Worm (Caenorhabditis elegans) whole organism, midembryonic: ENCODE measurements around the gene stdh-2.

ENCODE experiments used
- cog-1 ChIP-seq: sonication (generic microtip); optimal IDR thresholded peaks from 2 replicates; lab custom pipeline; 2016; ENCODE audit warnings: missing genetic modification characterization, missing compliant biosample characterization
- flt-1 ChIP-seq: fragments of 200-800 bp; sonication (Bioruptor generic); IDR thresholded peaks from 2 replicates; pipeline ENCODE4 v1.3.6; 2022; ENCODE audit warnings: missing genetic modification characterization, missing compliant biosample characterization
- med-1 ChIP-seq: sonication (generic microtip); optimal IDR thresholded peaks from 2 replicates; lab custom pipeline; 2017; ENCODE audit warnings: missing genetic modification characterization, mild to moderate bottlenecking, missing compliant biosample characterization, antibody characterized with exemption, missing genetic modification reagents; ENCODE audit not compliant: insufficient read depth
- tab-1 ChIP-seq: fragments of 200-800 bp; sonication (Bioruptor generic); IDR thresholded peaks from 2 replicates; pipeline ENCODE4 v1.3.6; 2022; ENCODE audit warnings: missing genetic modification characterization, missing compliant biosample characterization
- ztf-23 ChIP-seq: fragments of 200-800 bp; sonication (Bioruptor generic); IDR thresholded peaks from 2 replicates; pipeline ENCODE4 v1.3.6; 2022; ENCODE audit warnings: missing genetic modification reagents, missing genetic modification characterization, missing compliant biosample characterization
- ztf-29 ChIP-seq: fragments of 200-800 bp; sonication (Bioruptor generic); IDR thresholded peaks from 2 replicates; pipeline ENCODE4 v1.3.6; 2022; ENCODE audit warnings: missing genetic modification reagents, missing genetic modification characterization, missing compliant biosample characterization

- TF ChIP-seq ztf-29 (GFP tag; lab: Robert Waterston, UW) (no peak), ztf-23 (GFP tag; lab: Robert Waterston, UW) (no peak), med-1 (GFP tag; lab: Kevin White, UChicago) (no peak), cog-1 (tag; lab: Kevin White, UChicago) (no peak), flt-1 (no peak), tab-1 (no peak)
Measured at ce11 chrV:16229896-16230295, 5.8 kb downstream of the stdh-2 start, which contains the start of the genes F21H7.2 and F21H7.12.
